Fruit fly (Drosophila melanogaster) Kc167 (cell line): ENCODE results near the gene CG13058.

Source experiments
- Myc ChIP-seq: fragments of >200 bp; optimal IDR thresholded peaks from 2 replicates; lab custom pipeline; 2017; ENCODE audit warnings: missing external identifiers
- Sin3A ChIP-seq: fragments of >200 bp; optimal IDR thresholded peaks from 2 replicates; lab custom pipeline; 2018; ENCODE audit warnings: missing external identifiers
- h ChIP-seq: fragments of >200 bp; optimal IDR thresholded peaks from 3 replicates; lab custom pipeline; 2018; ENCODE audit warnings: missing external identifiers
- insv ChIP-seq: fragments of >200 bp; optimal IDR thresholded peaks from 3 replicates; lab custom pipeline; 2018; ENCODE audit warnings: missing external identifiers
- psq ChIP-seq: fragments of >200 bp; optimal IDR thresholded peaks from 2 replicates; lab custom pipeline; 2017; ENCODE audit warnings: missing external identifiers
- ttk ChIP-seq: sonication (Bioruptor generic); optimal IDR thresholded peaks from 2 replicates; lab custom pipeline; 2017; ENCODE audit warnings: missing external identifiers

DNA sequence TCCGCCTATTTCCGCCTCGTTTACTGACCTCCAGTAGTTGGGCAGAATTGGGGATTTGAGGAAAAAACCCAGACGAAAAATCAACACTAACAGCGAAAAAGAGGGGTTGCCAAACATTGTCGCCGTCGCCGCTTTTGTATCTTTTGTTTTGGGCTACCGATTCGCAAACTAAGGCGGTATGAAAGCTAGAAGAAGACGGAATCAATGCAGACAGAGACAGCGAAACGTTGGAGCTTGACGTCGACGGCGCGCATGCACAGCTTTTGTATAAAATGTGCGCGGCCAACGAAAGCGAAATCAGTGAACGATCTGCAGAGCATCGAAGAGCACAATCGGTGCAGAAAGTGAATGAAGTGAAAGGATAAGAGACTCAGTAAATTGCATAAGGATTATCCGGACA, 10.1 kb downstream of the CG13058 start, which contains the start of gene CG4998:
- TF ChIP-seq ttk (lab: Kevin White, UChicago) (no peak), h (lab: Kevin White, UChicago) (no peak), Sin3A (no peak), psq (lab: Kevin White, UChicago) (no peak), insv (lab: Kevin White, UChicago) (no peak), Myc (lab: Kevin White, UChicago) (no peak)
